Worm (Caenorhabditis elegans) whole organism, mixed stage, embryonic: ENCODE data around the gene mai-2.

Source experiments
- M03D4.4 ChIP-seq: sonication (generic microtip); optimal IDR thresholded peaks from 2 replicates; lab custom pipeline; 2017; ENCODE audit warnings: mild to moderate bottlenecking, missing genetic modification characterization, missing compliant biosample characterization
- bed-3 ChIP-seq: fragments of 200-800 bp; sonication (Bioruptor generic); optimal IDR thresholded peaks from 3 replicates; lab custom pipeline; 2018; ENCODE audit warnings: mild to moderate bottlenecking, missing genetic modification characterization, moderate library complexity, missing compliant biosample characterization
- blmp-1 ChIP-seq: fragments of 150-350 bp; optimal IDR thresholded peaks from 2 replicates; lab custom pipeline; 2014; ENCODE audit warnings: missing biosample characterization, missing genetic modification characterization
- ceh-39 ChIP-seq: fragments of 150-350 bp; optimal IDR thresholded peaks from 2 replicates; lab custom pipeline; 2014; ENCODE audit warnings: missing biosample characterization, missing genetic modification characterization
- ceh-43 ChIP-seq: fragments of 200-800 bp; sonication (Bioruptor generic); optimal IDR thresholded peaks from 2 replicates; lab custom pipeline; 2018; ENCODE audit warnings: mild to moderate bottlenecking, missing genetic modification characterization, moderate library complexity, missing compliant biosample characterization
- ceh-83 ChIP-seq: fragments of 200-800 bp; sonication (Bioruptor generic); optimal IDR thresholded peaks from 2 replicates; lab custom pipeline; 2018; ENCODE audit warnings: mild to moderate bottlenecking, missing genetic modification characterization, missing compliant biosample characterization
- ces-1 ChIP-seq: fragments of 150-350 bp; optimal IDR thresholded peaks from 2 replicates; lab custom pipeline; 2014; ENCODE audit warnings: missing biosample characterization, missing genetic modification reagents, missing genetic modification characterization
- cnd-1 ChIP-seq: fragments of 200-800 bp; sonication (Bioruptor generic); optimal IDR thresholded peaks from 2 replicates; lab custom pipeline; 2018; ENCODE audit warnings: mild to moderate bottlenecking, missing genetic modification characterization, missing compliant biosample characterization
- drap-1 ChIP-seq: fragments of 200-800 bp; sonication (Bioruptor generic); optimal IDR thresholded peaks from 3 replicates; lab custom pipeline; 2018; ENCODE audit warnings: mild to moderate bottlenecking, missing genetic modification characterization, missing compliant biosample characterization
- elt-1 ChIP-seq: sonication (generic microtip); optimal IDR thresholded peaks from 2 replicates; lab custom pipeline; 2017; ENCODE audit warnings: missing genetic modification characterization, mild to moderate bottlenecking, missing compliant biosample characterization, antibody characterized with exemption, moderate library complexity, borderline replicate concordance; ENCODE audit not compliant: insufficient read depth
- elt-3 ChIP-seq: fragments of 150-350 bp; optimal IDR thresholded peaks from 2 replicates; lab custom pipeline; 2014; ENCODE audit warnings: missing biosample characterization, missing genetic modification characterization
- flh-1 ChIP-seq: fragments of 200-800 bp; sonication (Bioruptor generic); optimal IDR thresholded peaks from 2 replicates; lab custom pipeline; 2018; ENCODE audit warnings: mild to moderate bottlenecking, missing genetic modification characterization, moderate library complexity, missing compliant biosample characterization
- ham-2 ChIP-seq: fragments of 200-800 bp; sonication (Bioruptor generic); optimal IDR thresholded peaks from 2 replicates; lab custom pipeline; 2018; ENCODE audit warnings: mild to moderate bottlenecking, missing genetic modification characterization, missing compliant biosample characterization
- hlh-1 ChIP-seq: fragments of 150-350 bp; optimal IDR thresholded peaks from 2 replicates; lab custom pipeline; 2014; ENCODE audit warnings: missing biosample characterization, missing genetic modification reagents, missing genetic modification characterization
- lin-13 ChIP-seq: fragments of 150-350 bp; optimal IDR thresholded peaks from 2 replicates; lab custom pipeline; 2014; ENCODE audit warnings: missing biosample characterization, missing genetic modification characterization
- lin-32 ChIP-seq: fragments of 200-800 bp; sonication (Bioruptor generic); optimal IDR thresholded peaks from 2 replicates; lab custom pipeline; 2018; ENCODE audit warnings: mild to moderate bottlenecking, missing genetic modification characterization, missing compliant biosample characterization
- lsy-2 ChIP-seq: fragments of 150-350 bp; optimal IDR thresholded peaks from 2 replicates; lab custom pipeline; 2014; ENCODE audit warnings: missing biosample characterization, missing genetic modification characterization
- mep-1 ChIP-seq: fragments of 150-350 bp; optimal IDR thresholded peaks from 2 replicates; lab custom pipeline; 2017; ENCODE audit warnings: missing biosample characterization, missing genetic modification reagents, missing genetic modification characterization, inconsistent platforms
- mls-2 ChIP-seq: sonication (generic microtip); optimal IDR thresholded peaks from 2 replicates; lab custom pipeline; 2016; ENCODE audit warnings: mild to moderate bottlenecking, missing genetic modification characterization, moderate library complexity, missing compliant biosample characterization
- nhr-12 ChIP-seq: fragments of 150-350 bp; optimal IDR thresholded peaks from 2 replicates; lab custom pipeline; 2014; ENCODE audit warnings: missing biosample characterization, missing genetic modification characterization
- nhr-2 ChIP-seq: fragments of 150-350 bp; optimal IDR thresholded peaks from 2 replicates; lab custom pipeline; 2014; ENCODE audit warnings: missing biosample characterization, missing genetic modification characterization
- nhr-237 ChIP-seq: fragments of 150-350 bp; optimal IDR thresholded peaks from 2 replicates; lab custom pipeline; 2014; ENCODE audit warnings: missing biosample characterization, missing genetic modification characterization
- nhr-28 ChIP-seq: fragments of 150-350 bp; optimal IDR thresholded peaks from 2 replicates; lab custom pipeline; 2014; ENCODE audit warnings: missing biosample characterization, missing genetic modification characterization
- nhr-76 ChIP-seq: sonication (generic microtip); optimal IDR thresholded peaks from 2 replicates; lab custom pipeline; 2017; ENCODE audit warnings: missing biosample characterization, missing genetic modification characterization
- pha-4 ChIP-seq: fragments of 150-350 bp; optimal IDR thresholded peaks from 2 replicates; lab custom pipeline; 2018; ENCODE audit warnings: missing biosample characterization, missing genetic modification reagents, missing genetic modification characterization
- sem-2 ChIP-seq: fragments of 200-800 bp; sonication (Bioruptor generic); optimal IDR thresholded peaks from 2 replicates; lab custom pipeline; 2018; ENCODE audit warnings: mild to moderate bottlenecking, missing genetic modification characterization, missing compliant biosample characterization
- snpc-4 ChIP-seq: fragments of 150-350 bp; optimal IDR thresholded peaks from 2 replicates; lab custom pipeline; 2014; ENCODE audit warnings: missing biosample characterization, missing genetic modification characterization
- sptf-1 ChIP-seq: sonication (generic microtip); optimal IDR thresholded peaks from 2 replicates; lab custom pipeline; 2017; ENCODE audit warnings: mild to moderate bottlenecking, missing genetic modification characterization, moderate library complexity, missing compliant biosample characterization
- tbx-8 ChIP-seq: fragments of 200-800 bp; sonication (Bioruptor generic); optimal IDR thresholded peaks from 2 replicates; lab custom pipeline; 2018; ENCODE audit warnings: mild to moderate bottlenecking, missing genetic modification characterization, moderate library complexity, missing compliant biosample characterization
- unc-120 ChIP-seq: sonication (generic microtip); optimal IDR thresholded peaks from 2 replicates; lab custom pipeline; 2017; ENCODE audit warnings: missing genetic modification characterization, missing compliant biosample characterization; ENCODE audit not compliant: poor library complexity, severe bottlenecking
- unc-39 ChIP-seq: fragments of 150-350 bp; optimal IDR thresholded peaks from 2 replicates; lab custom pipeline; 2014; ENCODE audit warnings: missing biosample characterization, missing genetic modification characterization
- unc-62 ChIP-seq: fragments of 150-350 bp; optimal IDR thresholded peaks from 2 replicates; lab custom pipeline; 2014; ENCODE audit warnings: missing biosample characterization, missing genetic modification reagents, missing genetic modification characterization
- zip-8 ChIP-seq: fragments of 150-350 bp; optimal IDR thresholded peaks from 2 replicates; lab custom pipeline; 2014; ENCODE audit warnings: missing biosample characterization, missing genetic modification characterization
- ztf-11 ChIP-seq: fragments of 150-350 bp; optimal IDR thresholded peaks from 2 replicates; lab custom pipeline; 2014; ENCODE audit warnings: missing biosample characterization, missing genetic modification characterization

Gene mai-2

ce11 chrIV:3385337-3386215 is at the start of gene mai-2:
mai-2 (plus strand) TSS chrIV:3385910.
- TF ChIP-seq sptf-1 (tag; lab: Kevin White, UChicago) = peak; percentile 28
- TF ChIP-seq lsy-2 (tag; lab: Kevin White, UChicago) = peak; percentile 57
- TF ChIP-seq elt-1 (tag; lab: Kevin White, UChicago) = no peak
- TF ChIP-seq nhr-2 (tag; lab: Kevin White, UChicago) = peak; percentile 1
- no peak for TF ChIP-seq zip-8
- peak; percentile 51 for TF ChIP-seq mep-1 (tag; lab: Kevin White, UChicago)
- TF ChIP-seq unc-120 (tag; lab: Kevin White, UChicago) = peak; percentile 73
- TF ChIP-seq snpc-4 (tag; lab: Kevin White, UChicago) = no peak
- no peak for TF ChIP-seq nhr-28 (tag; lab: Kevin White, UChicago)
- peak; percentile 59 for TF ChIP-seq pha-4
- TF ChIP-seq nhr-237 = peak; percentile 15
- peak; percentile 14 for TF ChIP-seq lin-13
- no peak for TF ChIP-seq M03D4.4 (tag; lab: Kevin White, UChicago)
- peak; percentile 34 for TF ChIP-seq ces-1 (GFP tag; lab: Kevin White, UChicago)

- TF ChIP-seq M03D4.4 (tag; lab: Kevin White, UChicago) (peak; percentile 35), pha-4 (no peak), drap-1 (GFP tag; lab: Kevin White, UChicago) (no peak), blmp-1 (no peak), sem-2 (GFP tag; lab: Kevin White, UChicago) (no peak), cnd-1 (tag; lab: Kevin White, UChicago) (peak; percentile 13), ceh-83 (GFP tag; lab: Kevin White, UChicago) (peak; percentile 65)
Measured at ce11 chrIV:3336585-3336984, 49.1 kb upstream of the mai-2 start, which contains the start of gene F42A6.6. F42A6.6 (minus strand) TSS chrIV:3336873.

- TF ChIP-seq ceh-43 (GFP tag; lab: Kevin White, UChicago) (peak; percentile 10), ham-2 (GFP tag; lab: Kevin White, UChicago) (no peak), M03D4.4 (tag; lab: Kevin White, UChicago) (no peak), ztf-11 (no peak), elt-1 (tag; lab: Kevin White, UChicago) (no peak), cnd-1 (tag; lab: Kevin White, UChicago) (peak; percentile 46), drap-1 (GFP tag; lab: Kevin White, UChicago) (peak; percentile 36), ceh-83 (GFP tag; lab: Kevin White, UChicago) (peak; percentile 66), sem-2 (GFP tag; lab: Kevin White, UChicago) (peak; percentile 22), mls-2 (tag; lab: Kevin White, UChicago) (peak; percentile 51), zip-8 (no peak), sptf-1 (tag; lab: Kevin White, UChicago) (peak; percentile 65)
Measured at ce11 chrIV:3337275-3337674, 48.4 kb upstream of the mai-2 start.

- no peak for TF ChIP-seq unc-62 (GFP tag; lab: Kevin White, UChicago)
- no peak for TF ChIP-seq ham-2 (GFP tag; lab: Kevin White, UChicago)
- no peak for TF ChIP-seq hlh-1 (tag; lab: Kevin White, UChicago)
- TF ChIP-seq blmp-1 = no peak
- TF ChIP-seq flh-1 (GFP tag; lab: Kevin White, UChicago) = no peak
- TF ChIP-seq lin-13 = no peak
- TF ChIP-seq lsy-2 (tag; lab: Kevin White, UChicago) = no peak
- TF ChIP-seq M03D4.4 (tag; lab: Kevin White, UChicago) = no peak
Measured at ce11 chrIV:3338176-3338575, 47.5 kb upstream of the mai-2 start.

DNA sequence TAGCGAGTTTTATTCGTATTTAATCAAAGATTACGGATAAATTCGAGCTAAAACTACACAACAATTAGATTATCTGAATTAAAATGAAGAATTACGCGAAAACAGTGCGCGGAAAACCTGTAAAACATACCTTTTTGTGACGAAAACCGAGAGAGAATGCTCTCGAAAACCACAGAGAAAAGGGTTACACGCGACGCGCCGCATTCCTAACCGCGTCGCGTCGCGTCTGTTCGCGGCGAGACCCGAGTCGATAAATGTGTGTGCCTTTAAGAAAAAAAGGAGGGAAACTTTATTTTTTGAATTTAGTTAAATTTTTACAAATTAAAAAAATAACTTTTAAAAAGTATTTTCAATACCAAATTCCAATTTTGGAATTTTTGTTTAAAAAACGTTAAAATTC is 47.0 kb upstream of the mai-2 start, which contains the start of gene hrpa-1:
TSS of gene hrpa-1 (minus strand) at position 192 of the 400 bp plus-strand sequence.
- no peak for TF ChIP-seq bed-3 (GFP tag; lab: Kevin White, UChicago)
- no peak for TF ChIP-seq sem-2 (GFP tag; lab: Kevin White, UChicago)
- no peak for TF ChIP-seq snpc-4 (tag; lab: Kevin White, UChicago)
- TF ChIP-seq lin-13 = peak; percentile 86
- peak; percentile 83 for TF ChIP-seq nhr-237
- TF ChIP-seq pha-4 = peak; percentile 70
- TF ChIP-seq tbx-8 (GFP tag; lab: Kevin White, UChicago) = no peak
- peak; percentile 27 for TF ChIP-seq elt-3 (tag; lab: Kevin White, UChicago)
- no peak for TF ChIP-seq M03D4.4 (tag; lab: Kevin White, UChicago)
- TF ChIP-seq ceh-83 (GFP tag; lab: Kevin White, UChicago) = no peak
- peak; percentile 86 for TF ChIP-seq ces-1 (GFP tag; lab: Kevin White, UChicago)
- no peak for TF ChIP-seq ceh-43 (GFP tag; lab: Kevin White, UChicago)
- no peak for TF ChIP-seq nhr-2 (tag; lab: Kevin White, UChicago)
- TF ChIP-seq flh-1 (GFP tag; lab: Kevin White, UChicago) = no peak
- TF ChIP-seq mep-1 (tag; lab: Kevin White, UChicago) = peak; percentile 97
- no peak for TF ChIP-seq elt-1 (tag; lab: Kevin White, UChicago)
- TF ChIP-seq unc-120 (tag; lab: Kevin White, UChicago) = no peak
- TF ChIP-seq sptf-1 (tag; lab: Kevin White, UChicago) = peak; percentile 50
- no peak for TF ChIP-seq cnd-1 (tag; lab: Kevin White, UChicago)
- peak; percentile 5 for TF ChIP-seq ztf-11
- TF ChIP-seq lin-32 (GFP tag; lab: Kevin White, UChicago) = no peak
- TF ChIP-seq lsy-2 (tag; lab: Kevin White, UChicago) = peak; percentile 88
- TF ChIP-seq nhr-12 = no peak
- TF ChIP-seq unc-39 (tag; lab: Kevin White, UChicago) = no peak
- peak; percentile 63 for TF ChIP-seq hlh-1 (tag; lab: Kevin White, UChicago)
- no peak for TF ChIP-seq zip-8
- no peak for TF ChIP-seq nhr-76
- no peak for TF ChIP-seq blmp-1
- TF ChIP-seq ceh-39 (tag; lab: Kevin White, UChicago) = peak; percentile 89
- no peak for TF ChIP-seq drap-1 (GFP tag; lab: Kevin White, UChicago)
